Fruit fly (Drosophila melanogaster) whole organism, embryonic: ENCODE measurements around the gene CG9300.

Source experiments
- CG11695 ChIP-seq: fragments of 200-800 bp; sonication (Bioruptor generic); IDR thresholded peaks from 3 replicates; pipeline ENCODE4 v1.3.6; 2022; ENCODE audit warnings: missing biosample characterization, missing genetic modification characterization
- Sin3A ChIP-seq: fragments of >200 bp; optimal IDR thresholded peaks from 2 replicates; lab custom pipeline; 2018
- crc ChIP-seq: fragments of 200-800 bp; sonication (Bioruptor generic); optimal IDR thresholded peaks from 2 replicates; lab custom pipeline; 2016; ENCODE audit warnings: missing biosample characterization, missing genetic modification characterization
- so ChIP-seq: fragments of 200-800 bp; sonication (Bioruptor generic); IDR thresholded peaks from 3 replicates; pipeline ENCODE4 v1.3.6; 2022; ENCODE audit warnings: missing biosample characterization, missing genetic modification characterization

dm6 chr3L:19561745-19562144, 9.5 kb downstream of the CG9300 start:
- TF ChIP-seq CG11695 (GFP tag; lab: Robert Waterston, UW): no peak
- no peak for TF ChIP-seq crc (GFP tag; lab: Kevin White, UChicago)
- no peak for TF ChIP-seq so
- TF ChIP-seq Sin3A: no peak
